Worm (Caenorhabditis elegans) whole organism, L4 larva: ENCODE measurements around the gene C45G9.9.

Source experiments
- D1046.2 ChIP-seq: fragments of 200-800 bp; sonication (Bioruptor generic); IDR thresholded peaks from 2 replicates; pipeline ENCODE4 v1.3.6; 2022; ENCODE audit warnings: missing genetic modification characterization, missing compliant biosample characterization
- F10B5.3 ChIP-seq: sonication (generic microtip); optimal IDR thresholded peaks from 2 replicates; lab custom pipeline; 2016; ENCODE audit warnings: mild to moderate bottlenecking, missing genetic modification characterization, missing compliant biosample characterization
- F49E8.2 ChIP-seq: sonication (generic microtip); optimal IDR thresholded peaks from 2 replicates; lab custom pipeline; 2016; ENCODE audit warnings: missing compliant biosample characterization, mild to moderate bottlenecking, missing genetic modification characterization, borderline replicate concordance
- R02D3.7 ChIP-seq: fragments of 150-350 bp; sonication (generic microtip); optimal IDR thresholded peaks from 3 replicates; lab custom pipeline; 2014; ENCODE audit warnings: missing biosample characterization, missing genetic modification characterization
- Y48G9A.11 ChIP-seq: fragments of 200-800 bp; sonication (Bioruptor generic); IDR thresholded peaks from 2 replicates; pipeline ENCODE4 v1.3.6; 2022; ENCODE audit warnings: missing genetic modification reagents, missing genetic modification characterization, missing compliant biosample characterization
- Y5F2A.4 ChIP-seq: fragments of 200-800 bp; sonication (Bioruptor generic); optimal IDR thresholded peaks from 2 replicates; lab custom pipeline; 2018; ENCODE audit warnings: mild to moderate bottlenecking, missing genetic modification characterization, missing compliant biosample characterization
- ZK337.2 ChIP-seq: fragments of 200-800 bp; sonication (Bioruptor generic); IDR thresholded peaks from 2 replicates; pipeline ENCODE4 v1.3.6; 2022; ENCODE audit warnings: missing genetic modification reagents, missing genetic modification characterization, missing compliant biosample characterization
- ZK546.5 ChIP-seq, 2 experiments: sonication (generic microtip); optimal IDR thresholded peaks; 2 replicates each; lab custom pipeline; 2017; ENCODE audit warnings: missing biosample characterization in 2 of 2, missing genetic modification characterization in 2 of 2
- aha-1 ChIP-seq: fragments of 150-350 bp; peaks from one replicate; lab custom pipeline; 2014; ENCODE audit warnings: missing biosample characterization, missing genetic modification characterization
- aly-2 ChIP-seq: sonication (generic microtip); optimal IDR thresholded peaks from 2 replicates; lab custom pipeline; 2018; ENCODE audit warnings: missing biosample characterization, missing genetic modification characterization
- ama-1 ChIP-seq: fragments of 150-350 bp; optimal IDR thresholded peaks from 2 replicates; lab custom pipeline; 2014; ENCODE audit warnings: inconsistent platforms, mixed read lengths
- arid-1 ChIP-seq: fragments of 200-800 bp; sonication (Bioruptor generic); conservative IDR thresholded peaks from 2 replicates; pipeline ENCODE4 v1.3.6; 2022; ENCODE audit warnings: missing genetic modification reagents, missing genetic modification characterization, missing compliant biosample characterization
- ceh-28 ChIP-seq: fragments of 150-350 bp; optimal IDR thresholded peaks from 2 replicates; lab custom pipeline; 2014; ENCODE audit warnings: missing biosample characterization, missing genetic modification reagents, missing genetic modification characterization
- ceh-82 ChIP-seq: sonication (generic microtip); optimal IDR thresholded peaks from 2 replicates; lab custom pipeline; 2017; ENCODE audit warnings: missing biosample characterization, missing genetic modification characterization
- ces-1 ChIP-seq: fragments of 150-350 bp; sonication (generic microtip); optimal IDR thresholded peaks from 4 replicates; lab custom pipeline; 2014; ENCODE audit warnings: missing biosample characterization, missing genetic modification reagents, missing genetic modification characterization
- daf-12 ChIP-seq: fragments of 150-350 bp; optimal IDR thresholded peaks from 2 replicates; lab custom pipeline; 2014; ENCODE audit warnings: missing biosample characterization, missing genetic modification reagents, missing genetic modification characterization
- daf-8 ChIP-seq: fragments of 200-800 bp; sonication (Bioruptor generic); IDR thresholded peaks from 2 replicates; pipeline ENCODE4 v1.3.6; 2022; ENCODE audit warnings: missing genetic modification characterization, missing compliant biosample characterization
- dmd-6 ChIP-seq: fragments of 200-800 bp; sonication (Bioruptor generic); IDR thresholded peaks from 2 replicates; pipeline ENCODE4 v1.3.6; 2022; ENCODE audit warnings: missing genetic modification reagents, missing genetic modification characterization, missing compliant biosample characterization
- dmd-9 ChIP-seq: fragments of 200-800 bp; sonication (Bioruptor generic); IDR thresholded peaks from 2 replicates; pipeline ENCODE4 v1.3.6; 2022; ENCODE audit warnings: missing genetic modification reagents, missing genetic modification characterization, missing compliant biosample characterization
- gei-8 ChIP-seq: fragments of 200-800 bp; sonication (Bioruptor generic); optimal IDR thresholded peaks from 2 replicates; lab custom pipeline; 2018; ENCODE audit warnings: mild to moderate bottlenecking, missing genetic modification characterization, missing compliant biosample characterization
- hif-1 ChIP-seq, 2 experiments: sonication (generic microtip); optimal IDR thresholded peaks; 2 replicates each; lab custom pipeline; 2016 to 2017; ENCODE audit warnings: missing compliant biosample characterization in 2 of 2, missing genetic modification characterization in 2 of 2, missing genetic modification reagents in 2 of 2, missing genotype in 2 of 2, mild to moderate bottlenecking in 1 of 2
- hlh-11 ChIP-seq: fragments of 200-800 bp; sonication (Bioruptor generic); optimal IDR thresholded peaks from 2 replicates; lab custom pipeline; 2018; ENCODE audit warnings: mild to moderate bottlenecking, missing genetic modification characterization, missing compliant biosample characterization
- lin-38 ChIP-seq: fragments of 200-800 bp; sonication (Bioruptor generic); IDR thresholded peaks from 2 replicates; pipeline ENCODE4 v1.3.6; 2022; ENCODE audit warnings: missing genetic modification reagents, missing genetic modification characterization, missing compliant biosample characterization
- lin-39 ChIP-seq: fragments of 150-350 bp; optimal IDR thresholded peaks from 2 replicates; lab custom pipeline; 2014; ENCODE audit warnings: missing biosample characterization, missing genetic modification reagents, missing genetic modification characterization
- lsy-2 ChIP-seq, 2 experiments: fragments of 150-350 bp in 1 of 2; sonication (generic microtip) in 1 of 2; optimal IDR thresholded peaks; 2 replicates each; lab custom pipeline; 2014 to 2017; ENCODE audit warnings: missing biosample characterization in 2 of 2, missing genetic modification characterization in 2 of 2
- mdt-29 ChIP-seq: fragments of 200-800 bp; sonication (Bioruptor generic); IDR thresholded peaks from 2 replicates; pipeline ENCODE4 v1.3.6; 2022; ENCODE audit warnings: missing genetic modification reagents, missing genetic modification characterization, missing compliant biosample characterization
- nhr-102 ChIP-seq: sonication (generic microtip); optimal IDR thresholded peaks from 2 replicates; lab custom pipeline; 2016; ENCODE audit warnings: mild to moderate bottlenecking, missing genetic modification characterization, moderate library complexity, missing compliant biosample characterization
- nhr-28 ChIP-seq: fragments of 150-350 bp; optimal IDR thresholded peaks from 2 replicates; lab custom pipeline; 2014; ENCODE audit warnings: missing biosample characterization, missing genetic modification characterization
- nhr-41 ChIP-seq: fragments of 200-800 bp; sonication (Bioruptor generic); IDR thresholded peaks from 2 replicates; pipeline ENCODE4 v1.3.6; 2022; ENCODE audit warnings: missing genetic modification reagents, missing genetic modification characterization, missing compliant biosample characterization
- nhr-48 ChIP-seq: sonication (generic microtip); optimal IDR thresholded peaks from 2 replicates; lab custom pipeline; 2016; ENCODE audit warnings: mild to moderate bottlenecking, missing genetic modification characterization, missing compliant biosample characterization
- nhr-76 ChIP-seq: fragments of 150-350 bp; optimal IDR thresholded peaks from 2 replicates; lab custom pipeline; 2014; ENCODE audit warnings: missing biosample characterization, missing genetic modification characterization
- nhr-77 ChIP-seq: fragments of 150-350 bp; optimal IDR thresholded peaks from 2 replicates; lab custom pipeline; 2014; ENCODE audit warnings: missing biosample characterization, missing genetic modification characterization
- set-16 ChIP-seq: fragments of 200-800 bp; sonication (Bioruptor generic); IDR thresholded peaks from 2 replicates; pipeline ENCODE4 v1.3.6; 2022; ENCODE audit warnings: missing genetic modification reagents, missing genetic modification characterization, missing compliant biosample characterization
- snpc-1.2 ChIP-seq: fragments of 200-800 bp; sonication (Bioruptor generic); IDR thresholded peaks from 2 replicates; pipeline ENCODE4 v1.3.6; 2022; ENCODE audit warnings: missing genetic modification reagents, missing genetic modification characterization, missing compliant biosample characterization
- spr-3 ChIP-seq: fragments of 200-800 bp; sonication (Bioruptor generic); optimal IDR thresholded peaks from 2 replicates; lab custom pipeline; 2018; ENCODE audit warnings: mild to moderate bottlenecking, missing genetic modification characterization, missing compliant biosample characterization
- unc-62 ChIP-seq, 3 experiments: fragments of 150-350 bp in 1 of 3; sonication (generic microtip); optimal IDR thresholded peaks in 2 of 3; peaks in 1 of 3; 1 replicate in 1 of 3; 2 replicates in 2 of 3; lab custom pipeline; 2014 to 2017; ENCODE audit warnings: missing biosample characterization in 3 of 3, missing genetic modification characterization in 3 of 3, missing genetic modification reagents in 3 of 3, missing genotype in 1 of 3
- vab-7 ChIP-seq: fragments of 200-800 bp; sonication (Bioruptor generic); IDR thresholded peaks from 2 replicates; pipeline ENCODE4 v1.3.6; 2022; ENCODE audit warnings: missing genetic modification reagents, missing genetic modification characterization, missing compliant biosample characterization
- zag-1 ChIP-seq: fragments of 150-350 bp; optimal IDR thresholded peaks from 2 replicates; lab custom pipeline; 2014; ENCODE audit warnings: missing biosample characterization, missing genetic modification characterization
- zfp-2 ChIP-seq: sonication (generic microtip); optimal IDR thresholded peaks from 2 replicates; lab custom pipeline; 2016; ENCODE audit warnings: mild to moderate bottlenecking, missing genetic modification characterization, missing compliant biosample characterization
- ztf-11 ChIP-seq: fragments of 150-350 bp; optimal IDR thresholded peaks from 2 replicates; lab custom pipeline; 2014; ENCODE audit warnings: missing biosample characterization, missing genetic modification characterization

The C45G9.9 gene

DNA sequence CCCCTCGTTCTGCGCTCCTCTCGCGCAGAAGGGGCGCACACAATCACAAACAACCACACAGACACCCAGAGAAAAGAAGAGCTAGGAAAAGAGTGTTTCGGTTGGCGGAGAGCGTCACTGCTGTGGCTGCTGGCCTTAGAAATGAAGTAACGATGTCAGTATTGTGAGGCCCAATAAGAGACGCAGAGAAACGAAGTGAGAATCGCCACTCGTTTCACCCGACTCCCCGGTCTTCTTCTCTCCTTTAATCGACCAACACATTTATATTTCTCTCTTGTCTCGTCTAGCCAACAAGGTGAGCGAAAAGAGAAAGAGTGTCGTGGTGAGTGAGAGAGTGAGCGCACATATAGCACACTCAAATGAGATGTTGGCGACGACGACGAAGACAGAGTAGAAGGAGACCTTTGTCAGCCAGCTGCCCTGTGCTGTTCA lies 41.7 kb downstream of the C45G9.9 start (continued):
- TF ChIP-seq F10B5.3 (tag; lab: Kevin White, UChicago) (no peak), daf-12 (tag; lab: Kevin White, UChicago) (no peak), ZK546.5 (tag; optimal IDR thresholded peaks at IDR 0.05; lab: Kevin White, UChicago) (no peak)

ce11 chrIII:5012460-5012859 lies 43.1 kb downstream of the C45G9.9 start:
- no peak for TF ChIP-seq ceh-28 (tag; lab: Kevin White, UChicago)
- TF ChIP-seq ama-1 = no peak
- no peak for TF ChIP-seq aly-2
- TF ChIP-seq ces-1 (GFP tag; lab: Kevin White, UChicago) = no peak
- no peak for TF ChIP-seq dmd-6 (GFP tag; lab: Robert Waterston, UW)
- no peak for TF ChIP-seq lsy-2 (tag; optimal IDR thresholded peaks at IDR 0.05; lab: Kevin White, UChicago)
- TF ChIP-seq dmd-9 (GFP tag; lab: Robert Waterston, UW) = no peak
- TF ChIP-seq aha-1 (tag; lab: Kevin White, UChicago) = peak; percentile 43
- TF ChIP-seq unc-62 (GFP tag; optimal IDR thresholded peaks at IDR 0.05 in 1 of 2; lab: Kevin White, UChicago) = peak in 1 of 2 experiments; percentile 38
- no peak for TF ChIP-seq unc-62 (tag; optimal IDR thresholded peaks at IDR 0.05; lab: Kevin White, UChicago)
- no peak for TF ChIP-seq set-16 (GFP tag; lab: Robert Waterston, UW)
- TF ChIP-seq, all 104 proteins: peak for 2

DNA sequence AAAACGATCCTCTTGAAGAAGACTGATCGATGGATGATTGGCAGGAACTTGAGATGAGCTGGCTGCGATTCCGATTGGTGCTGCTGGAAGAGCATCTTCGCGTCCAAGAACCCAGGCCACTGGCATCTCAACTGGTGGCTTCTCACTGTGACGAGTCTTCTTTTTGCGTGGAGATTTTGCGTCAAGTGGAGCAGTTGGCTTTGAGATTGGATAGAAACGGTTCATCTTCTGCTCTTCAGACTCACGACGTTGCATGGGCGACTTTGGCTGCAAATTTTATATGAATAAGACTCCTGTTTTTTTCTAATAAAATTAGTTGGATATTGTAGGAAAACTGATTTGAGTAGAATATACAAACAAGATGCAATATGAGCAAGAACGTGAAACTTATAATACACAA lies 44.9 kb downstream of the C45G9.9 start:
- no peak for TF ChIP-seq Y5F2A.4 (GFP tag; lab: Kevin White, UChicago)
- no peak for TF ChIP-seq nhr-48
- TF ChIP-seq daf-8 (GFP tag; lab: Robert Waterston, UW) = no peak
- TF ChIP-seq lin-38 (GFP tag; lab: Robert Waterston, UW) = peak; percentile 32; the same call in 1 of the 2 replicates
- TF ChIP-seq nhr-41 = no peak
- TF ChIP-seq aha-1 (tag; lab: Kevin White, UChicago) = peak; percentile 83
- TF ChIP-seq zag-1 (tag; lab: Kevin White, UChicago) = no peak
- TF ChIP-seq hif-1 (tag; optimal IDR thresholded peaks at IDR 0.05; lab: Kevin White, UChicago) = no peak
- TF ChIP-seq snpc-1.2 (GFP tag; lab: Robert Waterston, UW) = no peak
- TF ChIP-seq vab-7 (GFP tag; lab: Robert Waterston, UW) = no peak
- no peak for TF ChIP-seq nhr-77
- peak; percentile 13; the same call in 1 of the 2 replicates for TF ChIP-seq set-16 (GFP tag; lab: Robert Waterston, UW)
- no peak for TF ChIP-seq ZK337.2 (GFP tag; lab: Robert Waterston, UW)
- TF ChIP-seq ztf-11 (tag; lab: Kevin White, UChicago) = no peak
- TF ChIP-seq lin-39 (tag; lab: Kevin White, UChicago) = no peak
- no peak for TF ChIP-seq ces-1 (GFP tag; lab: Kevin White, UChicago)
- no peak for TF ChIP-seq nhr-76 (tag; lab: Kevin White, UChicago)
- TF ChIP-seq Y48G9A.11 = no peak
- no peak for TF ChIP-seq ceh-82 (tag; lab: Kevin White, UChicago)
- TF ChIP-seq R02D3.7 (tag; lab: Kevin White, UChicago) = no peak
- no peak for TF ChIP-seq daf-12 (tag; lab: Kevin White, UChicago)
- TF ChIP-seq D1046.2 (GFP tag; lab: Robert Waterston, UW) = no peak
- peak in 1 of 2 experiments; percentile 96 for TF ChIP-seq unc-62 (GFP tag; optimal IDR thresholded peaks at IDR 0.05 in 1 of 2; lab: Kevin White, UChicago)
- no peak for TF ChIP-seq unc-62 (tag; optimal IDR thresholded peaks at IDR 0.05; lab: Kevin White, UChicago)
- no peak for TF ChIP-seq mdt-29 (GFP tag; lab: Robert Waterston, UW)
- no peak for TF ChIP-seq zfp-2
- no peak for TF ChIP-seq arid-1 (GFP tag; lab: Robert Waterston, UW)
- no peak for TF ChIP-seq F49E8.2
- TF ChIP-seq nhr-28 (tag; lab: Kevin White, UChicago) = no peak
- no peak for TF ChIP-seq hlh-11 (tag; lab: Kevin White, UChicago)
- no peak for TF ChIP-seq spr-3 (GFP tag; lab: Kevin White, UChicago)
- TF ChIP-seq nhr-102 (tag; lab: Kevin White, UChicago) = no peak
- TF ChIP-seq gei-8 (GFP tag; lab: Kevin White, UChicago) = no peak
